Fruit fly (Drosophila melanogaster): ENCODE measurements around the gene nrv3.
A peak's percentile ranks its signal among the peaks of the same experiment; 100 is the strongest.

Gene nrv3

dm6 chr2L:21370886-21371285 is 8.9 kb upstream of the nrv3 start, which contains the start of gene CG8665:
TSS of gene CG8665 (plus strand) at chr2L:21371227.
- TF ChIP-seq toe (GFP tag; optimal IDR thresholded peaks at IDR 0.05) = peak; percentile 45
- peak; percentile 13 for TF ChIP-seq pad (GFP tag; optimal IDR thresholded peaks at IDR 0.05)
- peak; percentile 26 for TF ChIP-seq tj (GFP tag; optimal IDR thresholded peaks at IDR 0.05)
- peak; percentile 74 for TF ChIP-seq cic (GFP tag; optimal IDR thresholded peaks at IDR 0.05)
- peak; percentile 22 for TF ChIP-seq Hr96 (GFP tag; optimal IDR thresholded peaks at IDR 0.05)
- TF ChIP-seq kay (GFP tag; ENCODE audit: borderline replicate concordance) = peak; percentile 79
- peak; percentile 68 for TF ChIP-seq CG33017 (tag; optimal IDR thresholded peaks at IDR 0.05)
- peak; percentile 77 for TF ChIP-seq CG7101 (tag; optimal IDR thresholded peaks at IDR 0.05)
- TF ChIP-seq Mnt (GFP tag; optimal IDR thresholded peaks at IDR 0.05) = peak; percentile 24
- no peak for TF ChIP-seq CG1620 (GFP tag; optimal IDR thresholded peaks at IDR 0.05)
- TF ChIP-seq CG11617 (GFP tag; optimal IDR thresholded peaks at IDR 0.05) = peak; percentile 44
- peak; percentile 28 for TF ChIP-seq Clk (GFP tag; optimal IDR thresholded peaks at IDR 0.05)
- peak; percentile 8 for TF ChIP-seq CG12768 (GFP tag; optimal IDR thresholded peaks at IDR 0.05)
- no peak for TF ChIP-seq ovo (GFP tag; optimal IDR thresholded peaks at IDR 0.05)
- TF ChIP-seq CG14711 (tag; optimal IDR thresholded peaks at IDR 0.05) = peak; percentile 40
- TF ChIP-seq Crg-1 (GFP tag; optimal IDR thresholded peaks at IDR 0.05) = no peak
- peak; percentile 9 for TF ChIP-seq CG5204 (GFP tag; optimal IDR thresholded peaks at IDR 0.05)
- peak; percentile 71 for TF ChIP-seq CG7045 (GFP tag; optimal IDR thresholded peaks at IDR 0.05)
- TF ChIP-seq bab1 (GFP tag; optimal IDR thresholded peaks at IDR 0.05) = no peak
- TF ChIP-seq cnc (optimal IDR thresholded peaks at IDR 0.05) = no peak

dm6 chr2L:21377984-21378383 is 1.8 kb upstream of the nrv3 start:
- no peak for TF ChIP-seq CG11617 (GFP tag; optimal IDR thresholded peaks at IDR 0.05)
- no peak for TF ChIP-seq CG12768 (GFP tag; optimal IDR thresholded peaks at IDR 0.05)
- TF ChIP-seq pad (GFP tag; optimal IDR thresholded peaks at IDR 0.05) = no peak
- no peak for TF ChIP-seq Crg-1 (GFP tag; optimal IDR thresholded peaks at IDR 0.05)
- no peak for TF ChIP-seq cnc (optimal IDR thresholded peaks at IDR 0.05)
- no peak for TF ChIP-seq cic (GFP tag; optimal IDR thresholded peaks at IDR 0.05)
- TF ChIP-seq ovo (GFP tag; optimal IDR thresholded peaks at IDR 0.05) = no peak
- no peak for TF ChIP-seq CG14711 (tag; optimal IDR thresholded peaks at IDR 0.05)
- TF ChIP-seq Hr96 (GFP tag; optimal IDR thresholded peaks at IDR 0.05) = no peak
- TF ChIP-seq CG33017 (tag; optimal IDR thresholded peaks at IDR 0.05) = no peak
- no peak for TF ChIP-seq CG5204 (GFP tag; optimal IDR thresholded peaks at IDR 0.05)
- no peak for TF ChIP-seq CG7101 (tag; optimal IDR thresholded peaks at IDR 0.05)
- no peak for TF ChIP-seq Clk (GFP tag; optimal IDR thresholded peaks at IDR 0.05)
- TF ChIP-seq toe (GFP tag; optimal IDR thresholded peaks at IDR 0.05) = no peak
- no peak for TF ChIP-seq CG1620 (GFP tag; optimal IDR thresholded peaks at IDR 0.05)
- no peak for TF ChIP-seq kay (GFP tag; ENCODE audit: borderline replicate concordance)
- no peak for TF ChIP-seq bab1 (GFP tag; optimal IDR thresholded peaks at IDR 0.05)

dm6 chr2L:21381379-21381778 is 1.6 kb downstream of the nrv3 start:
- TF ChIP-seq Clk (GFP tag; optimal IDR thresholded peaks at IDR 0.05) = no peak
- TF ChIP-seq CG33017 (tag; optimal IDR thresholded peaks at IDR 0.05) = no peak
- TF ChIP-seq pad (GFP tag; optimal IDR thresholded peaks at IDR 0.05) = no peak
- no peak for TF ChIP-seq CG5204 (GFP tag; optimal IDR thresholded peaks at IDR 0.05)
- TF ChIP-seq cnc (optimal IDR thresholded peaks at IDR 0.05) = no peak
- no peak for TF ChIP-seq Mnt (GFP tag; optimal IDR thresholded peaks at IDR 0.05)
- TF ChIP-seq Crg-1 (GFP tag; optimal IDR thresholded peaks at IDR 0.05) = no peak
- no peak for TF ChIP-seq ovo (GFP tag; optimal IDR thresholded peaks at IDR 0.05)
- TF ChIP-seq tj (GFP tag; optimal IDR thresholded peaks at IDR 0.05) = no peak
- no peak for TF ChIP-seq kay (GFP tag; ENCODE audit: borderline replicate concordance)
- no peak for TF ChIP-seq CG7045 (GFP tag; optimal IDR thresholded peaks at IDR 0.05)
- TF ChIP-seq cic (GFP tag; optimal IDR thresholded peaks at IDR 0.05) = no peak
- TF ChIP-seq CG11617 (GFP tag; optimal IDR thresholded peaks at IDR 0.05) = no peak
- no peak for TF ChIP-seq toe (GFP tag; optimal IDR thresholded peaks at IDR 0.05)
- TF ChIP-seq CG7101 (tag; optimal IDR thresholded peaks at IDR 0.05) = no peak
- TF ChIP-seq bab1 (GFP tag; optimal IDR thresholded peaks at IDR 0.05) = no peak
- no peak for TF ChIP-seq CG14711 (tag; optimal IDR thresholded peaks at IDR 0.05)
- TF ChIP-seq CG12768 (GFP tag; optimal IDR thresholded peaks at IDR 0.05) = no peak
- no peak for TF ChIP-seq Hr96 (GFP tag; optimal IDR thresholded peaks at IDR 0.05)
- TF ChIP-seq CG1620 (GFP tag; optimal IDR thresholded peaks at IDR 0.05) = no peak

- TF ChIP-seq pad (GFP tag; optimal IDR thresholded peaks at IDR 0.05) (no peak), toe (GFP tag; optimal IDR thresholded peaks at IDR 0.05) (no peak), kay (GFP tag; ENCODE audit: borderline replicate concordance) (no peak), tj (GFP tag; optimal IDR thresholded peaks at IDR 0.05) (no peak), CG11617 (GFP tag; optimal IDR thresholded peaks at IDR 0.05) (no peak), bab1 (GFP tag; optimal IDR thresholded peaks at IDR 0.05) (peak; percentile 54), CG1620 (GFP tag; optimal IDR thresholded peaks at IDR 0.05) (no peak)
Observed at dm6 chr2L:21396714-21397654, 17.2 kb downstream of the nrv3 start.

Measured in whole organism, adult.